Fruit fly (Drosophila melanogaster) whole organism, embryonic: ENCODE data around the gene Charon.
A peak's percentile ranks its signal among the peaks of the same experiment; 100 is the strongest.

Source experiments
- Atf-2 ChIP-seq: fragments of 200-800 bp; sonication (Bioruptor generic); optimal IDR thresholded peaks from 2 replicates; lab custom pipeline; 2016; ENCODE audit warnings: missing biosample characterization, missing genetic modification characterization
- C15 ChIP-seq: fragments of 200-800 bp; sonication (Bioruptor generic); IDR thresholded peaks from 3 replicates; pipeline ENCODE4 v1.3.6; 2022; ENCODE audit warnings: missing biosample characterization, missing genetic modification characterization
- CG1024 ChIP-seq: fragments of 200-800 bp; sonication (Bioruptor generic); IDR thresholded peaks from 2 replicates; pipeline ENCODE4 v1.3.6; 2022; ENCODE audit warnings: missing biosample characterization, missing genetic modification characterization
- CG10979 ChIP-seq: fragments of 200-800 bp; sonication (Bioruptor generic); optimal IDR thresholded peaks from 2 replicates; lab custom pipeline; 2018; ENCODE audit warnings: missing biosample characterization, mild to moderate bottlenecking, missing genetic modification characterization, moderate library complexity
- CG11247 ChIP-seq: fragments of 200-800 bp; sonication (Bioruptor generic); IDR thresholded peaks from 2 replicates; pipeline ENCODE4 v1.3.6; 2022; ENCODE audit warnings: missing biosample characterization, missing genetic modification characterization
- CG1233 ChIP-seq: fragments of 200-800 bp; sonication (Bioruptor generic); optimal IDR thresholded peaks from 4 replicates; lab custom pipeline; 2018; ENCODE audit warnings: missing biosample characterization, mild to moderate bottlenecking, missing genetic modification characterization
- CG13624 ChIP-seq: fragments of 200-800 bp; sonication (Bioruptor generic); optimal IDR thresholded peaks from 2 replicates; lab custom pipeline; 2016; ENCODE audit warnings: missing biosample characterization, missing genetic modification characterization
- CG14860 ChIP-seq: fragments of 200-800 bp; sonication (Bioruptor generic); IDR thresholded peaks from 3 replicates; pipeline ENCODE4 v1.3.6; 2022; ENCODE audit warnings: missing biosample characterization, missing genetic modification characterization; ENCODE audit not compliant: partially characterized antibody
- CG15514 ChIP-seq: fragments of 200-800 bp; sonication (Bioruptor generic); optimal IDR thresholded peaks from 3 replicates; lab custom pipeline; 2017; ENCODE audit warnings: missing biosample characterization, missing genetic modification characterization, mild to moderate bottlenecking, moderate library complexity, missing genetic modification reagents
- CG16779 ChIP-seq: fragments of 200-800 bp; sonication (Bioruptor generic); IDR thresholded peaks from 2 replicates; pipeline ENCODE4 v1.3.6; 2022; ENCODE audit warnings: missing biosample characterization, missing genetic modification characterization
- CG1832 ChIP-seq: fragments of 200-800 bp; sonication (Bioruptor generic); optimal IDR thresholded peaks from 2 replicates; lab custom pipeline; 2017; ENCODE audit warnings: missing biosample characterization, mild to moderate bottlenecking, missing genetic modification characterization, inconsistent platforms
- CG2199 ChIP-seq: fragments of 200-800 bp; sonication (Bioruptor generic); IDR thresholded peaks from 3 replicates; pipeline ENCODE4 v1.3.6; 2022; ENCODE audit warnings: missing biosample characterization, missing genetic modification characterization
- CG2712 ChIP-seq: fragments of 200-800 bp; optimal IDR thresholded peaks from 3 replicates; lab custom pipeline; 2019; ENCODE audit warnings: missing biosample characterization, mild to moderate bottlenecking, missing genetic modification characterization, moderate library complexity
- CG30403 ChIP-seq: fragments of 200-800 bp; sonication (Bioruptor generic); optimal IDR thresholded peaks from 3 replicates; lab custom pipeline; 2016; ENCODE audit warnings: missing biosample characterization, missing genetic modification characterization
- CG34422 ChIP-seq: fragments of 200-800 bp; sonication (Bioruptor generic); IDR thresholded peaks from 3 replicates; pipeline ENCODE4 v1.3.6; 2022; ENCODE audit warnings: missing biosample characterization, missing genetic modification characterization
- CG6175 ChIP-seq: fragments of 200-800 bp; sonication (Bioruptor generic); IDR thresholded peaks from 3 replicates; pipeline ENCODE4 v1.3.6; 2022; ENCODE audit warnings: missing biosample characterization, missing genetic modification characterization
- CG6689 ChIP-seq: fragments of 200-800 bp; sonication (Bioruptor generic); IDR thresholded peaks from 2 replicates; pipeline ENCODE4 v1.3.6; 2022; ENCODE audit warnings: missing biosample characterization, missing genetic modification characterization
- CG9797 ChIP-seq: fragments of 200-800 bp; sonication (Bioruptor generic); optimal IDR thresholded peaks from 3 replicates; lab custom pipeline; 2018; ENCODE audit warnings: missing biosample characterization, mild to moderate bottlenecking, missing genetic modification characterization
- Camta ChIP-seq: fragments of 200-800 bp; sonication (Bioruptor generic); optimal IDR thresholded peaks from 2 replicates; lab custom pipeline; 2016; ENCODE audit warnings: missing biosample characterization, missing genetic modification characterization
- D ChIP-seq, 2 experiments: fragments of 200-800 bp in 1 of 2; fragments of >200 bp in 1 of 2; sonication (Bioruptor generic) in 1 of 2; optimal IDR thresholded peaks; 2 replicates in 1 of 2; 3 replicates in 1 of 2; lab custom pipeline; 2017; ENCODE audit warnings: mild to moderate bottlenecking in 1 of 2, missing biosample characterization in 1 of 2, missing genetic modification characterization in 1 of 2, missing genetic modification reagents in 1 of 2
- Dad ChIP-seq: fragments of 200-800 bp; sonication (Bioruptor generic); optimal IDR thresholded peaks from 3 replicates; lab custom pipeline; 2016; ENCODE audit warnings: missing biosample characterization, missing genetic modification characterization
- H2.0 ChIP-seq: fragments of 200-800 bp; sonication (Bioruptor generic); IDR thresholded peaks from 2 replicates; pipeline ENCODE4 v1.3.6; 2022; ENCODE audit warnings: missing biosample characterization, missing genetic modification characterization
- HHEX ChIP-seq: fragments of 200-800 bp; sonication (Bioruptor generic); optimal IDR thresholded peaks from 3 replicates; lab custom pipeline; 2017; ENCODE audit warnings: missing biosample characterization, mild to moderate bottlenecking, missing genetic modification characterization, missing genetic modification reagents
- Hand ChIP-seq: fragments of 200-800 bp; sonication (Bioruptor generic); optimal IDR thresholded peaks from 2 replicates; lab custom pipeline; 2017; ENCODE audit warnings: mild to moderate bottlenecking, missing biosample characterization, missing genetic modification reagents, missing genetic modification characterization
- Sox102F ChIP-seq: fragments of 200-800 bp; sonication (Bioruptor generic); optimal IDR thresholded peaks from 2 replicates; lab custom pipeline; 2018; ENCODE audit warnings: missing biosample characterization, mild to moderate bottlenecking, missing genetic modification characterization, moderate library complexity
- cg ChIP-seq: fragments of 200-800 bp; sonication (Bioruptor generic); optimal IDR thresholded peaks from 3 replicates; lab custom pipeline; 2019; ENCODE audit warnings: missing biosample characterization, mild to moderate bottlenecking, missing genetic modification characterization, moderate library complexity
- chif ChIP-seq, 2 experiments: fragments of 200-800 bp; sonication (Bioruptor generic); optimal IDR thresholded peaks; 3 replicates each; lab custom pipeline; 2016; ENCODE audit warnings: missing biosample characterization in 2 of 2, missing genetic modification characterization in 2 of 2
- chinmo ChIP-seq: fragments of 200-800 bp; sonication (Bioruptor generic); IDR thresholded peaks from 4 replicates; pipeline ENCODE4 v1.3.6; 2022; ENCODE audit warnings: missing biosample characterization, missing genetic modification characterization; ENCODE audit not compliant: partially characterized antibody
- chm ChIP-seq: fragments of 200-800 bp; sonication (Bioruptor generic); IDR thresholded peaks from 2 replicates; pipeline ENCODE4 v1.3.6; 2022; ENCODE audit warnings: missing biosample characterization, missing genetic modification characterization
- chn ChIP-seq: fragments of 200-800 bp; sonication (Bioruptor generic); optimal IDR thresholded peaks from 2 replicates; lab custom pipeline; 2016; ENCODE audit warnings: missing biosample characterization, missing genetic modification characterization
- crol ChIP-seq: fragments of 200-800 bp; sonication (Bioruptor generic); IDR thresholded peaks from 2 replicates; pipeline ENCODE4 v1.3.6; 2022; ENCODE audit warnings: missing biosample characterization, missing genetic modification characterization
- danr ChIP-seq: fragments of 200-800 bp; sonication (Bioruptor generic); IDR thresholded peaks from 2 replicates; pipeline ENCODE4 v1.3.6; 2022; ENCODE audit warnings: missing biosample characterization, missing genetic modification characterization
- disco-r ChIP-seq: fragments of 200-800 bp; sonication (Bioruptor generic); optimal IDR thresholded peaks from 2 replicates; lab custom pipeline; 2016; ENCODE audit warnings: missing biosample characterization, missing genetic modification characterization
- dm ChIP-seq: fragments of 200-800 bp; sonication (Bioruptor generic); optimal IDR thresholded peaks from 3 replicates; lab custom pipeline; 2016; ENCODE audit warnings: missing biosample characterization, missing genetic modification characterization
- fd96Cb ChIP-seq: fragments of 200-800 bp; sonication (Bioruptor generic); optimal IDR thresholded peaks from 2 replicates; lab custom pipeline; 2018; ENCODE audit warnings: missing biosample characterization, mild to moderate bottlenecking, missing genetic modification characterization, moderate library complexity
- gsb-n ChIP-seq: fragments of 200-800 bp; sonication (Bioruptor generic); optimal IDR thresholded peaks from 3 replicates; lab custom pipeline; 2018; ENCODE audit warnings: missing biosample characterization, mild to moderate bottlenecking, missing genetic modification characterization
- hkb ChIP-seq, 2 experiments: fragments of 200-800 bp in 1 of 2; fragments of >200 bp in 1 of 2; sonication (Bioruptor generic) in 1 of 2; IDR thresholded peaks in 1 of 2; optimal IDR thresholded peaks in 1 of 2; 2 replicates each; pipeline versions ENCODE4 v1.3.6 to Lab custom; 2017 to 2022; ENCODE audit warnings: missing biosample characterization in 1 of 2, missing genetic modification characterization in 1 of 2
- jumu ChIP-seq: fragments of 200-800 bp; sonication (Bioruptor generic); optimal IDR thresholded peaks from 3 replicates; lab custom pipeline; 2016; ENCODE audit warnings: missing biosample characterization, missing genetic modification characterization
- pb ChIP-seq: fragments of 200-800 bp; sonication (Bioruptor generic); optimal IDR thresholded peaks from 3 replicates; lab custom pipeline; 2016; ENCODE audit warnings: missing biosample characterization, missing genetic modification characterization
- prd ChIP-seq, 3 experiments: fragments of >200 bp in 2 of 3; fragments of 200-800 bp in 1 of 3; sonication (Bioruptor generic) in 1 of 3; optimal IDR thresholded peaks in 2 of 3; IDR thresholded peaks in 1 of 3; 2 replicates in 2 of 3; 3 replicates in 1 of 3; pipeline versions ENCODE4 v1.3.6 to Lab custom; 2017 to 2022; ENCODE audit warnings: missing biosample characterization in 1 of 3, missing genetic modification characterization in 1 of 3
- run ChIP-seq: fragments of 200-800 bp; sonication (Bioruptor generic); optimal IDR thresholded peaks from 3 replicates; lab custom pipeline; 2018; ENCODE audit warnings: missing biosample characterization, mild to moderate bottlenecking, missing genetic modification characterization
- scrt ChIP-seq: fragments of 200-800 bp; sonication (Bioruptor generic); optimal IDR thresholded peaks from 2 replicates; lab custom pipeline; 2018; ENCODE audit warnings: missing biosample characterization, mild to moderate bottlenecking, missing genetic modification characterization, moderate library complexity
- sens ChIP-seq: fragments of 200-800 bp; sonication (Bioruptor generic); peaks from one replicate; lab custom pipeline; 2016; ENCODE audit warnings: missing biosample characterization, missing genetic modification characterization
- sens-2 ChIP-seq: fragments of 200-800 bp; sonication (Bioruptor generic); IDR thresholded peaks from 2 replicates; pipeline ENCODE4 v1.3.6; 2022; ENCODE audit warnings: missing biosample characterization, missing genetic modification characterization
- sim ChIP-seq: fragments of 200-800 bp; sonication (Bioruptor generic); IDR thresholded peaks from 2 replicates; pipeline ENCODE4 v1.3.6; 2022; ENCODE audit warnings: missing biosample characterization, missing genetic modification characterization
- so ChIP-seq: fragments of 200-800 bp; sonication (Bioruptor generic); IDR thresholded peaks from 3 replicates; pipeline ENCODE4 v1.3.6; 2022; ENCODE audit warnings: missing biosample characterization, missing genetic modification characterization
- sr ChIP-seq: fragments of 200-800 bp; sonication (Bioruptor generic); IDR thresholded peaks from 3 replicates; pipeline ENCODE4 v1.3.6; 2022; ENCODE audit warnings: missing biosample characterization, missing genetic modification characterization
- tin ChIP-seq: fragments of 200-800 bp; sonication (Bioruptor generic); optimal IDR thresholded peaks from 3 replicates; lab custom pipeline; 2016; ENCODE audit warnings: missing biosample characterization, missing genetic modification characterization
- trh ChIP-seq: fragments of 200-800 bp; sonication (Bioruptor generic); optimal IDR thresholded peaks from 2 replicates; lab custom pipeline; 2016; ENCODE audit warnings: missing biosample characterization, missing genetic modification characterization
- wor ChIP-seq: fragments of 200-800 bp; sonication (Bioruptor generic); IDR thresholded peaks from 2 replicates; pipeline ENCODE4 v1.3.6; 2022; ENCODE audit warnings: missing biosample characterization, missing genetic modification characterization

The Charon gene

DNA sequence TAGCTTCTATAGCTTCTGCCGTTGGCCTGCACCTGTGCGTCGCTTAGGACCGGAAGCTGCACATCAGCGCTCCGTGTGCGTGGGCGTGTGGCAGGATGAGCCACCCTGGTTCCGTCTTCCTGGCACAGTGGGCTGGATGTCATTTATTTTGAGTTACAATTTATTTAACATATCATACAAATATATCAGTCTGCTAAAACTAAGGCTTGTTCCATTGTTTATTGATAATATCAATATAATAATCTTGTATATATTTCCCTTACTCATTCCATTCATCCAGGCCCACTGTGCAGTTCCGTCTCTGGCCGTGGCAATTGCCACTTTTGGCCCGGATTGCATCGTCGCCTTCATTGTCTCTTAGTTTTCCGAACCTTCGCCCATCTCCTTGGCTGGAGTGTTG lies 41.9 kb upstream of the Charon start (continued):
- TF ChIP-seq H2.0 (GFP tag; lab: Robert Waterston, UW), result 0 out of 2 replicates have a peak, but pooled peaks have one; percentile 9
- TF ChIP-seq CG9797 (GFP tag; lab: Kevin White, UChicago), result no peak
- no peak for TF ChIP-seq CG1832 (GFP tag; lab: Kevin White, UChicago)
- TF ChIP-seq wor (GFP tag; lab: Robert Waterston, UW), result 0 out of 2 replicates have a peak, but pooled peaks have one; percentile 17
- TF ChIP-seq CG34422 (GFP tag; lab: Robert Waterston, UW), result peak; percentile 33; the same call in 1 of the 3 replicates
- TF ChIP-seq CG2199, result no peak
- TF ChIP-seq disco-r (GFP tag; lab: Kevin White, UChicago), result no peak
- no peak for TF ChIP-seq run (tag; lab: Kevin White, UChicago)
- no peak for TF ChIP-seq sr (GFP tag; lab: Robert Waterston, UW)
- TF ChIP-seq Camta (GFP tag; lab: Kevin White, UChicago), result no peak
- TF ChIP-seq sens (GFP tag; lab: Kevin White, UChicago), result peak; percentile 82
- TF ChIP-seq CG13624 (GFP tag; lab: Kevin White, UChicago), result no peak
- TF ChIP-seq CG30403 (GFP tag; lab: Kevin White, UChicago), result peak; percentile 43
- no peak for TF ChIP-seq pb (GFP tag; lab: Kevin White, UChicago)
- TF ChIP-seq chn (GFP tag; lab: Kevin White, UChicago), result no peak
- no peak for TF ChIP-seq dm (GFP tag; lab: Kevin White, UChicago)
- no peak for TF ChIP-seq Atf-2 (GFP tag; lab: Kevin White, UChicago)
- TF ChIP-seq C15 (GFP tag; lab: Robert Waterston, UW), result 0 out of 3 replicates have a peak, but pooled peaks have one; percentile 28
- no peak for TF ChIP-seq jumu (GFP tag; lab: Kevin White, UChicago)
- peak; percentile 13 for TF ChIP-seq scrt (GFP tag; lab: Kevin White, UChicago)
- TF ChIP-seq CG1233, result peak; percentile 16
- no peak for TF ChIP-seq crol (GFP tag; lab: Robert Waterston, UW)
- no peak for TF ChIP-seq CG16779 (GFP tag; lab: Robert Waterston, UW)
- TF ChIP-seq D (optimal IDR thresholded peaks at IDR 0.05; lab: Kevin White, UChicago), result no peak
- TF ChIP-seq D (GFP tag; optimal IDR thresholded peaks at IDR 0.05; lab: Kevin White, UChicago), result peak; percentile 7
- peak; percentile 14 for TF ChIP-seq HHEX (GFP tag; lab: Kevin White, UChicago)
- TF ChIP-seq hkb (optimal IDR thresholded peaks at IDR 0.05; lab: Kevin White, UChicago), result no peak
- TF ChIP-seq hkb (GFP tag; IDR thresholded peaks at IDR 0.05; lab: Robert Waterston, UW), result peak; percentile 70
- peak; percentile 62 for TF ChIP-seq Sox102F (GFP tag; lab: Kevin White, UChicago)
- peak; percentile 47 for TF ChIP-seq CG10979 (tag; lab: Kevin White, UChicago)
- TF ChIP-seq sens-2 (GFP tag; lab: Robert Waterston, UW), result no peak
- TF ChIP-seq CG11247 (GFP tag; lab: Robert Waterston, UW), result peak; percentile 42; the same call in 1 of the 2 replicates
- no peak for TF ChIP-seq sim
- TF ChIP-seq chinmo (GFP tag; lab: Robert Waterston, UW), result no peak
- peak; percentile 12 for TF ChIP-seq gsb-n (tag; lab: Kevin White, UChicago)
- peak; percentile 57 for TF ChIP-seq CG1024 (GFP tag; lab: Robert Waterston, UW)
- TF ChIP-seq CG2712 (tag; lab: Kevin White, UChicago), result peak; percentile 58
- TF ChIP-seq CG14860, result no peak
- 0 out of 3 replicates have a peak, but pooled peaks have one; percentile 22 for TF ChIP-seq so (GFP tag; lab: Robert Waterston, UW)
- TF ChIP-seq fd96Cb, result peak; percentile 51
- TF ChIP-seq tin, result peak; percentile 23
- TF ChIP-seq CG15514, result peak; percentile 17
- no peak for TF ChIP-seq chif (GFP tag; optimal IDR thresholded peaks at IDR 0.05; lab: Kevin White, UChicago)
- peak; percentile 14 for TF ChIP-seq Hand
- peak; percentile 62 for TF ChIP-seq CG6689 (GFP tag; lab: Robert Waterston, UW)
- TF ChIP-seq chm, result no peak
- TF ChIP-seq Dad, result no peak
- TF ChIP-seq CG6175 (GFP tag; lab: Robert Waterston, UW), result no peak
- no peak for TF ChIP-seq prd (optimal IDR thresholded peaks at IDR 0.05; lab: Kevin White, UChicago)
- TF ChIP-seq prd (GFP tag; IDR thresholded peaks at IDR 0.05; lab: Robert Waterston, UW), result peak; percentile 76
- TF ChIP-seq danr (GFP tag; lab: Robert Waterston, UW), result no peak
- TF ChIP-seq cg (GFP tag; lab: Kevin White, UChicago), result no peak
- TF ChIP-seq trh, result peak; percentile 4
